Fruit fly (Drosophila melanogaster): ENCODE data around the gene CG5274.

Gene CG5274

DNA sequence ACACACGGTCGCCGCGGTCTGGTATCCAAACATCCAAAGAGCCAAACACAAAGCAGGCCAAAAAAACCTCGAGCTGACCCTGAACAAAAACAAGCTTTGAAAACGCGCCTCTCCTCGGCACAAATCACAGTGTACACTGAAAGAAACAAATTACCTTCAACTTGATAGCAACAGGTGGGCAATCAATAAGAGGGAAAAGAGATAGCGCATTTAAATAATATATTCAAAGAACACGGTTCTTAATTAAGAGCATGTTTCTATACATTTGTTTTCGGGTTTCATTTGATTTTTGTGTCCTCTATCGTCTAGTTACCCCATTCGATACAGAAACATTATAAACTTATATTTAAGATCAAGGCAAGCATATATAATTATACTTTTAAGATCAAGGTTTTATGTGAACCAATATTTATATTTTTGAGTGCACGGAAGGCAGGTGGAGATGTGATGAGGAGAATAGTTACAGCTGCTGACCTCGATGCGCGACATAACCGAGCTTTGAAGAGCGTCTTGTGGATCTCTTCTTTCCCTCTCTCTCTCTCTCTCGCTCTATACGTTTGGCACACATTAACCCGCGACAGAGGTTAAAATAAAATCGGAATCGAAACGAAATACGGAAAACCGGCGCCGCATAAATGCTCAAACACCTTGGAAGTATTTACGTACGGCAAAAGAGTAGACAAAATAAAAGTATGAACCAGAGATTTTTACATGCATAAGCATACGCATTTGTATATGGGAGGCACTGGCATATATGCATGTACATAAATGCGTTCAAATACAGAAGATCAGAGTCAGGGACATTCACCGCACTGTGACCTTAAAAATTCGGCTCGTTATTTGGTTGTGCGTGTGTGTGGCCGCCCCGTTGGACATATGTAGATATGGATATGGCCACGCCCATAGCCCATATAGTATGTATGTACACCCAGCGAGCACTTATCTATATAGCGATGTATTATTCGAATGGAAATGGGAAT lies 28.9 kb downstream of the CG5274 start (continued):
- TF ChIP-seq Bgb (GFP tag; IDR thresholded peaks at IDR 0.05; ENCODE audit: partially characterized antibody) (no peak; the same call in 1 of the 2 replicates), CG31224 (GFP tag; IDR thresholded peaks at IDR 0.05) (peak; percentile 60), CG13123 (GFP tag; optimal IDR thresholded peaks at IDR 0.05) (peak; percentile 42), CkIIα-i1 (GFP tag; IDR thresholded peaks at IDR 0.05) (no peak), CG10209 (GFP tag; optimal IDR thresholded peaks at IDR 0.05) (peak; percentile 83), CG5180 (GFP tag; optimal IDR thresholded peaks at IDR 0.05) (peak; percentile 74), CG10959 (GFP tag; IDR thresholded peaks at IDR 0.05) (0 out of 2 replicates have a peak, but pooled peaks have one; percentile 46), tna (GFP tag; IDR thresholded peaks at IDR 0.05; ENCODE audit: partially characterized antibody) (no peak), CG2116 (GFP tag; optimal IDR thresholded peaks at IDR 0.05) (peak; percentile 39), CG12219 (GFP tag; optimal IDR thresholded peaks at IDR 0.05) (peak; percentile 85), Aef1 (GFP tag; IDR thresholded peaks at IDR 0.05) (peak; percentile 73), CG1233 (GFP tag; optimal IDR thresholded peaks at IDR 0.05) (peak; percentile 90), wek (GFP tag; optimal IDR thresholded peaks at IDR 0.05) (peak; percentile 37), CG12769 (tag; optimal IDR thresholded peaks at IDR 0.05) (peak; percentile 56), H15 (GFP tag; IDR thresholded peaks at IDR 0.05) (peak; percentile 77), CG17359 (tag; optimal IDR thresholded peaks at IDR 0.05) (peak; percentile 87), zen (tag; optimal IDR thresholded peaks at IDR 0.05) (peak; percentile 46), eyg (GFP tag; optimal IDR thresholded peaks at IDR 0.05) (peak; percentile 47), Lpt (GFP tag; optimal IDR thresholded peaks at IDR 0.05) (no peak), CG9437 (GFP tag; optimal IDR thresholded peaks at IDR 0.05) (peak; percentile 86), mirr (GFP tag; optimal IDR thresholded peaks at IDR 0.05) (peak; percentile 80), CG4820 (GFP tag; optimal IDR thresholded peaks at IDR 0.05) (peak; percentile 74), sd (tag; optimal IDR thresholded peaks at IDR 0.05) (peak; percentile 66), ttk (GFP tag; IDR thresholded peaks at IDR 0.05) (peak; percentile 75), CG4404 (GFP tag; IDR thresholded peaks at IDR 0.05) (no peak), MESR4 (GFP tag; optimal IDR thresholded peaks at IDR 0.05) (peak; percentile 3), scrt (GFP tag; optimal IDR thresholded peaks at IDR 0.05) (peak; percentile 86), repo (GFP tag; optimal IDR thresholded peaks at IDR 0.05) (peak; percentile 44), Hr39 (optimal IDR thresholded peaks at IDR 0.05) (no peak), cas (GFP tag; IDR thresholded peaks at IDR 0.05) (no peak), Doc2 (GFP tag; IDR thresholded peaks at IDR 0.05) (no peak), zf30C (GFP tag; optimal IDR thresholded peaks at IDR 0.05) (peak; percentile 81), CG5953 (GFP tag; IDR thresholded peaks at IDR 0.05) (no peak; the same call in 1 of the 2 replicates), CG10543 (GFP tag; optimal IDR thresholded peaks at IDR 0.05) (peak; percentile 91), sc (optimal IDR thresholded peaks at IDR 0.05) (no peak), sc (GFP tag; optimal IDR thresholded peaks at IDR 0.05) (peak; percentile 72), rib (GFP tag; IDR thresholded peaks at IDR 0.05) (no peak), CG13296 (GFP tag; optimal IDR thresholded peaks at IDR 0.05) (peak; percentile 86), kay (GFP tag; optimal IDR thresholded peaks at IDR 0.05) (peak; percentile 61), CG8765 (GFP tag; IDR thresholded peaks at IDR 0.05) (no peak), bsh (GFP tag; optimal IDR thresholded peaks at IDR 0.05) (peak; percentile 58 to 82), CG1832 (GFP tag; optimal IDR thresholded peaks at IDR 0.05) (peak; percentile 38), HmgZ (tag; optimal IDR thresholded peaks at IDR 0.05) (peak; percentile 74), CG14441 (GFP tag; IDR thresholded peaks at IDR 0.05) (peak; percentile 79), Mad (GFP tag; optimal IDR thresholded peaks at IDR 0.05) (peak; percentile 82), exex (tag; optimal IDR thresholded peaks at IDR 0.05) (peak; percentile 55), en (GFP tag; optimal IDR thresholded peaks at IDR 0.05) (peak; percentile 2), nerfin-1 (tag; optimal IDR thresholded peaks at IDR 0.05) (peak; percentile 84), ap (GFP tag; IDR thresholded peaks at IDR 0.05) (peak; percentile 50)

All from whole organism, embryonic.